Fruit fly (Drosophila melanogaster): ENCODE data around the gene CG46281.

- TF ChIP-seq CG8478 (optimal IDR thresholded peaks at IDR 0.05) = no peak
- TF ChIP-seq psq (optimal IDR thresholded peaks at IDR 0.05) = no peak
Measured at dm6 chr3R:13042258-13043032, 12.3 kb upstream of the CG46281 start, which contains the start of gene snk.

All from whole organism.